Worm (Caenorhabditis elegans) whole organism, L1 larva: ENCODE measurements around the gene Y45F3A.5.

Experiments
- aly-2 ChIP-seq: fragments of 150-350 bp; optimal IDR thresholded peaks from 2 replicates; lab custom pipeline; 2014; ENCODE audit warnings: missing biosample characterization, missing genetic modification characterization
- irx-1 ChIP-seq: sonication (generic microtip); optimal IDR thresholded peaks from 2 replicates; lab custom pipeline; 2016; ENCODE audit warnings: missing genetic modification characterization, missing compliant biosample characterization
- lin-35 ChIP-seq, 2 experiments: fragments of 150-350 bp; optimal IDR thresholded peaks; 2 replicates each; lab custom pipeline; 2014; ENCODE audit warnings: missing biosample characterization in 2 of 2, missing genetic modification characterization in 2 of 2, missing genetic modification reagents in 2 of 2
- lir-3 ChIP-seq: sonication (generic microtip); optimal IDR thresholded peaks from 2 replicates; lab custom pipeline; 2016; ENCODE audit warnings: mild to moderate bottlenecking, missing genetic modification characterization, moderate library complexity, missing compliant biosample characterization; ENCODE audit not compliant: poor library complexity
- lsy-2 ChIP-seq, 2 experiments: fragments of 150-350 bp; optimal IDR thresholded peaks; 2 replicates each; lab custom pipeline; 2014; ENCODE audit warnings: missing biosample characterization in 2 of 2, missing genetic modification characterization in 2 of 2
- nhr-11 ChIP-seq: fragments of 150-350 bp; optimal IDR thresholded peaks from 2 replicates; lab custom pipeline; 2014; ENCODE audit warnings: missing biosample characterization, missing genetic modification characterization
- nhr-76 ChIP-seq: sonication (generic microtip); optimal IDR thresholded peaks from 2 replicates; lab custom pipeline; 2017; ENCODE audit warnings: missing biosample characterization, missing genetic modification characterization
- nhr-77 ChIP-seq: fragments of 150-350 bp; optimal IDR thresholded peaks from 2 replicates; lab custom pipeline; 2014; ENCODE audit warnings: missing biosample characterization, missing genetic modification characterization
- rnt-1 ChIP-seq: sonication (generic microtip); optimal IDR thresholded peaks from 2 replicates; lab custom pipeline; 2016; ENCODE audit warnings: mild to moderate bottlenecking, missing genetic modification characterization, moderate library complexity, missing compliant biosample characterization

DNA sequence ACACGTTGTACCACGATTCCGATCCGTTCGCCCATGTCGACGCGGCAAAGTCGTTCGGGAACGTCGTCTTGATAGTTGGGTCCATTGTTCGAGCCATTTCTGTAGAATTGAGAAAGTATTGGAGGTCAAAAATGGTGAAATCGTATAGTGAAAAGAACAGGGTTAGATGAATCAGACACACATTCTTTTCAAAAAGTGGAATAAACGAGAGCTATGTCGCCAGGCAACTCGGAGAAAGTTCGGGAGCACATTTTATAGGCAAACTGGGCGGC, 47.2 kb upstream of the Y45F3A.5 start, which contains the start of gene Y39A1A.9:
- TF ChIP-seq lsy-2 (tag; optimal IDR thresholded peaks at IDR 0.05; lab: Kevin White, UChicago) (no peak), rnt-1 (tag; lab: Kevin White, UChicago) (no peak), lir-3 (no peak), nhr-77 (no peak), irx-1 (tag; lab: Kevin White, UChicago) (no peak), aly-2 (tag; lab: Kevin White, UChicago) (no peak), lin-35 (GFP tag; optimal IDR thresholded peaks at IDR 0.05; lab: Kevin White, UChicago) (no peak), nhr-11 (tag; lab: Kevin White, UChicago) (no peak), nhr-76 (tag; lab: Kevin White, UChicago) (no peak)
